Worm (Caenorhabditis elegans) whole organism, midembryonic: ENCODE results near the gene ZK856.18.

Experiments
- T22C8.4 ChIP-seq: fragments of 200-800 bp; sonication (Bioruptor generic); IDR thresholded peaks from 2 replicates; pipeline ENCODE4 v1.3.6; 2022; ENCODE audit warnings: missing genetic modification characterization, missing compliant biosample characterization
- cog-1 ChIP-seq: sonication (generic microtip); optimal IDR thresholded peaks from 2 replicates; lab custom pipeline; 2016; ENCODE audit warnings: missing genetic modification characterization, missing compliant biosample characterization
- flt-1 ChIP-seq: fragments of 200-800 bp; sonication (Bioruptor generic); IDR thresholded peaks from 2 replicates; pipeline ENCODE4 v1.3.6; 2022; ENCODE audit warnings: missing genetic modification characterization, missing compliant biosample characterization
- klf-2 ChIP-seq: fragments of 200-800 bp; sonication (Bioruptor generic); conservative IDR thresholded peaks from 2 replicates; pipeline ENCODE4 v1.3.6; 2022; ENCODE audit warnings: missing genetic modification reagents, missing genetic modification characterization, missing compliant biosample characterization
- med-1 ChIP-seq: sonication (generic microtip); optimal IDR thresholded peaks from 2 replicates; lab custom pipeline; 2017; ENCODE audit warnings: missing genetic modification characterization, mild to moderate bottlenecking, missing compliant biosample characterization, antibody characterized with exemption, missing genetic modification reagents; ENCODE audit not compliant: insufficient read depth
- ref-1 ChIP-seq: fragments of 200-800 bp; sonication (Bioruptor generic); conservative IDR thresholded peaks from 2 replicates; pipeline ENCODE4 v1.3.6; 2022; ENCODE audit warnings: missing genetic modification reagents, missing genetic modification characterization, missing compliant biosample characterization
- tab-1 ChIP-seq: fragments of 200-800 bp; sonication (Bioruptor generic); IDR thresholded peaks from 2 replicates; pipeline ENCODE4 v1.3.6; 2022; ENCODE audit warnings: missing genetic modification characterization, missing compliant biosample characterization
- ztf-23 ChIP-seq: fragments of 200-800 bp; sonication (Bioruptor generic); IDR thresholded peaks from 2 replicates; pipeline ENCODE4 v1.3.6; 2022; ENCODE audit warnings: missing genetic modification reagents, missing genetic modification characterization, missing compliant biosample characterization
- ztf-29 ChIP-seq: fragments of 200-800 bp; sonication (Bioruptor generic); IDR thresholded peaks from 2 replicates; pipeline ENCODE4 v1.3.6; 2022; ENCODE audit warnings: missing genetic modification reagents, missing genetic modification characterization, missing compliant biosample characterization

DNA sequence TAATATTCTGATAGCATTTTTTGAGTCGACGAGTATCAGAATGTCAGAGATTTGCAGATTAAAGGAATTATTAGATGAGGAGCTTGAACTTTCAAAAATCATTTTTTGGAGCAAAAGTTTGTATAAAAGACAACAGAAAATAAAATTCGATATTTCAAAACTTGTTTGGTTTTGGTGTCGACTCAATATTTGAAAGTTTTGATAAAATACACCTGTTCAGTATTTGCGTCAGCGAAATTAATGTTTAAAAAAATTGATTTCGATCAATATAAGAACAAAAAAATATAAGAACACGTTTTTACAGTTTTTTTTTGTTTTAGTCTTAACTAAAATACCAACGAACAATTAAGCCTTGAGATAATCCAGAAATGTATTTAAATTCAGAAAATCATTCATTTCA lies 34.8 kb upstream of the ZK856.18 start, which contains the start of gene C12D8.13:
- TF ChIP-seq med-1 (GFP tag; lab: Kevin White, UChicago), result no peak
- no peak for TF ChIP-seq ref-1 (GFP tag; lab: Robert Waterston, UW)
- no peak for TF ChIP-seq cog-1 (tag; lab: Kevin White, UChicago)
- no peak for TF ChIP-seq flt-1 (GFP tag; lab: Robert Waterston, UW)
- TF ChIP-seq ztf-29 (GFP tag; lab: Robert Waterston, UW), result no peak
- no peak for TF ChIP-seq klf-2 (GFP tag; lab: Robert Waterston, UW)
- TF ChIP-seq tab-1 (GFP tag; lab: Robert Waterston, UW), result no peak
- no peak for TF ChIP-seq T22C8.4 (GFP tag; lab: Robert Waterston, UW)
- TF ChIP-seq ztf-23, result no peak
